Fruit fly (Drosophila melanogaster) S2 (cell line): ENCODE results near the gene Tsp66E.
A peak's percentile ranks its signal among the peaks of the same experiment; 100 is the strongest.

Experiments used
- CG8478 ChIP-seq: fragments of >200 bp; optimal IDR thresholded peaks from 2 replicates; lab custom pipeline; 2018
- CTCF ChIP-seq, 2 experiments: fragments of >200 bp; optimal IDR thresholded peaks; 2 replicates each; lab custom pipeline; 2018

The Tsp66E gene

dm6 chr3L:8912332-8912731 lies at the start of gene Tsp66E, which contains the start of gene mfr:
Tsp66E (plus strand) TSS chr3L:8912499.
mfr (minus strand) TSS chr3L:8912671.
- no peak for TF ChIP-seq CTCF (optimal IDR thresholded peaks at IDR 0.05; lab: Kevin White, UChicago)
- TF ChIP-seq CG8478 (lab: Kevin White, UChicago) = no peak

DNA sequence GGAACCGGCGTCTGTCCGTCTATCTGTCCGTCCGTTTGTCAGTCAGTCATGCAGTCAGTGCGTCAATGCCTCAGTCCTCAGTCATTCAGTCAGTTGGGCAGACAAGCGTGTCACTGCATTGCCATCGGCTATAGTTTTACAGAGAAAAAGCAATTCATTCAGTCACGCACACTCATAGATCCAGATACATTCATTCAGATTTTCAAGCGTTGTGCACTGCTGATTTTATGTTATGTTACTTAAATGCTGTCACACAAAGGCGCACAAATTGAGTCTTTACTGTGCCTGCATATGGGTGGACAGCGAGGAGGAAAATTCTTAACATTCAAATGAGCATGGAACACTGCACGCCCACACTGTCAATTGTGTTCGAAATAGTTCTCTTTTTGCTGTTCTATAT lies 47.1 kb upstream of the Tsp66E start:
- TF ChIP-seq CG8478 (lab: Kevin White, UChicago) = no peak
- TF ChIP-seq CTCF (optimal IDR thresholded peaks at IDR 0.05; lab: Kevin White, UChicago) = no peak

DNA sequence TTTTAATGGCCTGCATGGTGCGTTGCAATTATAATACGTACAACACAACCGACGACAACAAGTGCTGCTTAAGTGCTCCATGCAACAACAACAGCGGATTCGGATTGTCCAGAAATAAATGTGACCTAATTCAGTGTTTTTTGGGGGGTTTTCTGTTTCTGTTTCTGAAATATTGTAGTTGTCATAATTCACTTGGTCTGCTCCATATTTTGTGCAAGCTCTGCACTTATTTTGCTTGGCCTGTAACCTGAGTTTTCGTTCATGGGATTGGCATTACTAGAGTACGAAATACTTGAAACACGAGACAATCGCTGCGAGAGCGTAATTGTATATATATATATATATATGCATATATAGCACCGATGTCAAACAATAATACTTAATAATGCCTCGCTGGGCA lies 43.0 kb upstream of the Tsp66E start:
- TF ChIP-seq CG8478 (lab: Kevin White, UChicago) = no peak
- TF ChIP-seq CTCF (optimal IDR thresholded peaks at IDR 0.05; lab: Kevin White, UChicago) = no peak

dm6 chr3L:8870547-8870946 lies 41.8 kb upstream of the Tsp66E start:
- TF ChIP-seq CTCF (optimal IDR thresholded peaks at IDR 0.05; lab: Kevin White, UChicago) = no peak
- no peak for TF ChIP-seq CG8478 (lab: Kevin White, UChicago)

DNA sequence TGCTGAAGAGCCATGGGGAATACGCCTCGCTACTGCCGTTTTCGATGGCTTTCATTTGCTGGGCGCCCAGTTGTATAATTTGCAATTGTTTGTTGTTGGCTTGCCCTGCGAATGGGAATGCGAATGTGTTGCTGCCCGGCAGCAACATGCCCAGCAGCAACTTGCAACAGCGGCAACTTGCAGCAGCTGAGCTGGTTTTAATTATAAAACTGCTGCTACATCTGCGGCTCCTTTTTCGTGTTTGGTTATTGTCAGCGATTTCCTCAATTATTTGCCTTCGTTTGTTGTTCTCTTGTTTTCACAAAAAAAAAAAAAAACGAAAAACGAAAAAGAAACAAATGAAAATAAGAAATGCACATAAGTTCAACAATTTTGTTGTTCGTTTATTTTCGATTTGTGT lies 41.3 kb upstream of the Tsp66E start:
- TF ChIP-seq CG8478 (lab: Kevin White, UChicago) (no peak), CTCF (optimal IDR thresholded peaks at IDR 0.05; lab: Kevin White, UChicago) (no peak)

- TF ChIP-seq CTCF (optimal IDR thresholded peaks at IDR 0.05; lab: Kevin White, UChicago) (no peak), CG8478 (lab: Kevin White, UChicago) (no peak)
Observed at dm6 chr3L:8873053-8873452, 39.2 kb upstream of the Tsp66E start.

DNA sequence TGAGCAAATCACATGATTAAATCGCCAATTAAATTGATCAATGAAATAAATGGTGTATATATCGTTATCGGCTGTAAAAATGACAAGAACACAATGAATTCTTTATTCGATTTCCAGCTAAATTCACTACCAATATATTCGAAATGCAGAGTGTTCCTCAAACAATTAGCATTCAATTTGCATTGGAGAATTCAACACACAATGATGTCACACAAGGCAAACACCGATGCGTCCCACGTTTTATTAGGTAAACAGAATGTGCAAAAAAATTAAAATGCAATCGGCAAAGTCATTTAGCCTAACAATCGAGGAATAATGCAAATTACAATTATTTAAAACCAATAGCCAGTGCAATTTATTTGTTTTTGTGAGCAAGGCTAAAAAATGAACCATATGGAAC lies 33.9 kb upstream of the Tsp66E start:
- TF ChIP-seq CTCF (optimal IDR thresholded peaks at IDR 0.05; lab: Kevin White, UChicago) (no peak), CG8478 (lab: Kevin White, UChicago) (no peak)

dm6 chr3L:8879465-8879864 lies 32.8 kb upstream of the Tsp66E start:
- TF ChIP-seq CG8478 (lab: Kevin White, UChicago) (no peak), CTCF (optimal IDR thresholded peaks at IDR 0.05; lab: Kevin White, UChicago) (no peak)

dm6 chr3L:8881778-8882366 lies 30.4 kb upstream of the Tsp66E start:
- TF ChIP-seq CTCF (optimal IDR thresholded peaks at IDR 0.05; lab: Kevin White, UChicago) = no peak
- no peak for TF ChIP-seq CG8478 (lab: Kevin White, UChicago)

DNA sequence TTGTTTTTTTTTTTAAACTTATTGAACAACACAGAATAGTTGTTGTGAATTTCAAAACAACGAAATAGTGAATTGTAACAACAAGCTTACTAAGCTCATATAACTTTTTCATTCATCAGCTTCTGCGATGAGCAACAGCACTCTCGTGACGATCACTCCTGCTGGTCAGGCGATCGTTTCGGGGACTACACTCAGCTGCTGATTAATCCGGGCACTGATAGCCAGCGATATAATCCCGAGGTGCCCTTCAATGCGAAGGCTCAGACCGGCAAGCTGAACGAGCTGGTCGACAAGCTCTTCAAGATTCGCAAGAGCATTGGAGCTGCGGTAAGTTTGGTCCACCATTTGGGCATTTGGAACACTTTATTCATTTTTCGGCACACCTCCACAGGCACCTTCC lies 23.8 kb upstream of the Tsp66E start, which contains the start of gene CG43169:
CG43169 (minus strand) TSS at position 101 of the 400 bp plus-strand sequence.
- TF ChIP-seq CTCF (optimal IDR thresholded peaks at IDR 0.05; lab: Kevin White, UChicago) (no peak), CG8478 (lab: Kevin White, UChicago) (no peak)

DNA sequence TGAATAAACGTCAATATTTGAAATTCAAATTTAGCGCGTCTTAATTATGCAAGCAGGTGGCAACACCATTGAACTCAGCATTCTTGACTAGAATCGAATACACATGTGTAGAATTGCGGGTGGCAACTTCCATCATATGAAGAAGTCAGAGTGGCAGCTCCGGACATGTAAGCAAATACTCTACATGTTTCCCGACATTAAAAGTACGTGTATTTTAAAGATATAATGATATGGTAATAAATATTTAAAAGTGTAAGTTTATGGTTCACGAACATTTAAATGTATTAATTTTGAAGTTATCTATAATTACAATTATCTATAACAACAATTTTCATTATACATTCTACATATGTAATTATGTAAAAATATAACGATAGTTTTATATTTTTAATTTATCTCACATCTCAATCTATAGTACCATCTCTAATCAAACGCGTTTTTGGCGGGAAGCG lies 21.1 kb upstream of the Tsp66E start, which contains the start of gene Mcm7:
Mcm7 (plus strand) TSS at position 430 of the 452 bp plus-strand sequence.
- TF ChIP-seq CTCF (optimal IDR thresholded peaks at IDR 0.05; lab: Kevin White, UChicago) (peak; percentile 62 to 76), CG8478 (lab: Kevin White, UChicago) (no peak)

- no peak for TF ChIP-seq CG8478 (lab: Kevin White, UChicago)
- no peak for TF ChIP-seq CTCF (optimal IDR thresholded peaks at IDR 0.05; lab: Kevin White, UChicago)
Observed at dm6 chr3L:8905100-8905499, 7.2 kb upstream of the Tsp66E start, which contains the start of gene TrpA1. TrpA1 (minus strand) TSS chr3L:8905200.

dm6 chr3L:8913537-8914108 lies 1.3 kb downstream of the Tsp66E start:
- TF ChIP-seq CTCF (optimal IDR thresholded peaks at IDR 0.05; lab: Kevin White, UChicago) = no peak

dm6 chr3L:8919678-8920077 lies 7.4 kb downstream of the Tsp66E start:
- no peak for TF ChIP-seq CTCF (optimal IDR thresholded peaks at IDR 0.05; lab: Kevin White, UChicago)
- no peak for TF ChIP-seq CG8478 (lab: Kevin White, UChicago)

dm6 chr3L:8920710-8921109 lies 8.4 kb downstream of the Tsp66E start:
- TF ChIP-seq CTCF (optimal IDR thresholded peaks at IDR 0.05; lab: Kevin White, UChicago) (no peak), CG8478 (lab: Kevin White, UChicago) (no peak)
